Worm (Caenorhabditis elegans): ENCODE data around the gene C17C3.1.

The C17C3.1 gene

ce11 chrII:5572082-5572746 lies 1.8 kb downstream of the C17C3.1 start:
- TF ChIP-seq sdz-38 (tag; optimal IDR thresholded peaks at IDR 0.05) (no peak), attf-5 (GFP tag; optimal IDR thresholded peaks at IDR 0.05) (peak; percentile 5), ama-1 (optimal IDR thresholded peaks at IDR 0.05) (peak; percentile 9), ama-1 (GFP tag; optimal IDR thresholded peaks at IDR 0.05) (no peak), attf-3 (GFP tag; conservative IDR thresholded peaks at IDR 0.05) (no peak), cebp-1 (GFP tag; IDR thresholded peaks at IDR 0.05) (no peak), cebp-1 (tag; optimal IDR thresholded peaks at IDR 0.05) (peak; percentile 28), atf-7 (tag; optimal IDR thresholded peaks at IDR 0.05) (peak; percentile 7), repo-1 (tag; optimal IDR thresholded peaks at IDR 0.05) (no peak), chd-7 (tag; optimal IDR thresholded peaks at IDR 0.05) (peak; percentile 35), hmg-1.2 (GFP tag; IDR thresholded peaks at IDR 0.05) (0 out of 2 replicates have a peak, but pooled peaks have one; percentile 32), ceh-79 (tag; optimal IDR thresholded peaks at IDR 0.05) (no peak), nhr-80 (tag; optimal IDR thresholded peaks at IDR 0.05) (peak; percentile 38), snpc-4 (GFP tag; optimal IDR thresholded peaks at IDR 0.05) (no peak), snpc-4 (tag; optimal IDR thresholded peaks at IDR 0.05) (peak in 1 of 4 experiments; percentile 51), ztf-26 (tag; optimal IDR thresholded peaks at IDR 0.05) (peak; percentile 5), lin-40 (tag; optimal IDR thresholded peaks at IDR 0.05) (peak; percentile 18)

ce11 chrII:5574925-5575324 lies 4.6 kb downstream of the C17C3.1 start:
- TF ChIP-seq egl-18 (GFP tag; IDR thresholded peaks at IDR 0.05) (no peak), lin-26 (GFP tag; IDR thresholded peaks at IDR 0.05) (peak; percentile 37; the same call in 1 of the 2 replicates), ceh-91 (GFP tag; IDR thresholded peaks at IDR 0.05) (no peak), tbx-9 (tag; optimal IDR thresholded peaks at IDR 0.05; ENCODE audit: borderline replicate concordance) (no peak), ztf-6 (GFP tag; IDR thresholded peaks at IDR 0.05) (no peak), B0261.1 (tag; optimal IDR thresholded peaks at IDR 0.05) (no peak), xnd-1 (tag; optimal IDR thresholded peaks at IDR 0.05) (no peak), F57A8.1 (GFP tag; optimal IDR thresholded peaks at IDR 0.05) (no peak), let-607 (tag; optimal IDR thresholded peaks at IDR 0.05) (peak; percentile 49 to 76), zfh-2 (GFP tag; conservative IDR thresholded peaks at IDR 0.05) (no peak), madf-8 (GFP tag; conservative IDR thresholded peaks at IDR 0.05) (no peak), ceh-27 (GFP tag; optimal IDR thresholded peaks at IDR 0.05) (no peak), rec-8 (tag; optimal IDR thresholded peaks at IDR 0.05) (no peak), tlf-1 (GFP tag; optimal IDR thresholded peaks at IDR 0.05) (no peak), K12H6.12 (tag; optimal IDR thresholded peaks at IDR 0.05) (peak; percentile 20), F39B2.1 (GFP tag; IDR thresholded peaks at IDR 0.05) (no peak), pbrm-1 (GFP tag; IDR thresholded peaks at IDR 0.05) (peak; percentile 36; the same call in 1 of the 2 replicates), K11D2.4 (GFP tag; IDR thresholded peaks at IDR 0.05) (no peak), nhr-90 (tag; optimal IDR thresholded peaks at IDR 0.05) (no peak), mxl-1 (tag; optimal IDR thresholded peaks at IDR 0.05) (no peak), snpc-1.1 (tag; optimal IDR thresholded peaks at IDR 0.05; ENCODE audit: insufficient read depth) (no peak), B0035.1 (tag; optimal IDR thresholded peaks at IDR 0.05) (no peak), lsl-1 (GFP tag; optimal IDR thresholded peaks at IDR 0.05) (no peak), ceh-40 (GFP tag; IDR thresholded peaks at IDR 0.05) (no peak), ceh-58 (GFP tag; IDR thresholded peaks at IDR 0.05) (no peak), Y67H2A.10 (GFP tag; conservative IDR thresholded peaks at IDR 0.05) (no peak), somi-1 (GFP tag; optimal IDR thresholded peaks at IDR 0.05) (no peak), F55B11.4 (tag; optimal IDR thresholded peaks at IDR 0.05; ENCODE audit: borderline replicate concordance, insufficient read depth) (no peak), nfyb-1 (GFP tag; IDR thresholded peaks at IDR 0.05) (peak; percentile 67; the same call in 1 of the 2 replicates), zim-3 (tag; optimal IDR thresholded peaks at IDR 0.05) (peak; percentile 42), lin-54 (GFP tag; optimal IDR thresholded peaks at IDR 0.05) (peak; percentile 6)
